Worm (Caenorhabditis elegans): ENCODE results near the gene Y64G10A.1.

Gene Y64G10A.1

ce11 chrIV:14244357-14244756 lies 5.5 kb upstream of the Y64G10A.1 start, which contains the start of gene Y64G10A.2:
TSS of gene Y64G10A.2 (minus strand) at chrIV:14244457.
- TF ChIP-seq daf-8 (GFP tag; IDR thresholded peaks at IDR 0.05) (no peak), pqm-1 (tag; optimal IDR thresholded peaks at IDR 0.05) (no peak), snpc-1.2 (GFP tag; IDR thresholded peaks at IDR 0.05) (peak; percentile 35; the same call in 1 of the 2 replicates), T26A8.4 (GFP tag; IDR thresholded peaks at IDR 0.05) (no peak), ceh-28 (tag; optimal IDR thresholded peaks at IDR 0.05) (no peak), zip-11 (GFP tag; IDR thresholded peaks at IDR 0.05) (no peak), mdl-1 (tag; optimal IDR thresholded peaks at IDR 0.05) (no peak)

DNA sequence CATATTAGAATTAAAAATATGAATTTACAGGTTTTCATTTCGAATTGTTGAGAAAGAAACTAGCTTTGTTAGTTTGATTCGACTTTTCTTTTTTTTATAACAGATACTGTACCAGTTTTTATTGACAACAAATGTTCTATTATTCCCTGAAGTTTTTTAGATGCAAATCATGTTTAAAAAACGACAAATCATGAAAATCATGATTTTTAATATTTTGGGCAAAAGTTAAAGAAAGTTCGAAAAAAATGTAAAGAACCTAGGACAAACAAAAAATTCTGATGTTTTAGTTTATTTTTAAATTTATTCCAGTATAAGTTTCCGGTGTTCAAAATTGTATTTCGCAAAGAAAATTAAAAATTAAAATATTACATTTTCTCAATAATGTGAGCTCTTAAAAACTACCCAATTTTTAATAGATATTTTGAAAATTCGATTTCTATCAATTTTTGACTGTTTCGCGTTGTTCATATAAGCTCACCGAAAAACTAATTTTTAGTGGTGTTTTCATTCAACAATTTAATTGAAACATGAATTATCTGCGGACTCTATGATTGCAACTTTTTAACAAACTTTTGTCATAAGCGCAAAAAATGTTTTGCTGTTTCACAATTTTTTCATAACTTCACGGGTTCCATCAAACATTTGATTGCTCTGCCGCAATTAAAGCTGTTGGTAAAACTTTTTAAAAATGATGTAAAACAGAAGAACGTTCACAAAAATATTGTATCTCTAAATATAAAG lies 2.7 kb upstream of the Y64G10A.1 start, which contains the start of gene Y64G10A.10:
Gene Y64G10A.10, minus strand, starts transcription at position 51 of the 741 bp plus-strand sequence.
- TF ChIP-seq snpc-1.2 (GFP tag; IDR thresholded peaks at IDR 0.05) (peak; percentile 73), skn-1 (tag; optimal IDR thresholded peaks at IDR 0.05) (no peak), hlh-30 (tag; optimal IDR thresholded peaks at IDR 0.05; ENCODE audit: insufficient read depth) (no peak)

- TF ChIP-seq snpc-1.2 (GFP tag; IDR thresholded peaks at IDR 0.05), result peak; percentile 86
Measured at ce11 chrIV:14240173-14240572, 1.3 kb upstream of the Y64G10A.1 start.

- TF ChIP-seq unc-39 (tag; optimal IDR thresholded peaks at IDR 0.05), result no peak
- no peak for TF ChIP-seq arid-1 (GFP tag; conservative IDR thresholded peaks at IDR 0.05)
- TF ChIP-seq egl-27 (tag; optimal IDR thresholded peaks at IDR 0.05), result no peak
- TF ChIP-seq nhr-102 (tag; optimal IDR thresholded peaks at IDR 0.05), result no peak
- TF ChIP-seq Y75B8A.6 (GFP tag; IDR thresholded peaks at IDR 0.05), result no peak
- no peak for TF ChIP-seq ceh-44 (GFP tag; IDR thresholded peaks at IDR 0.05)
- TF ChIP-seq Y105C5A.15 (GFP tag; IDR thresholded peaks at IDR 0.05), result no peak
- no peak for TF ChIP-seq ama-1 (optimal IDR thresholded peaks at IDR 0.05)
- no peak for TF ChIP-seq daf-19 (GFP tag; conservative IDR thresholded peaks at IDR 0.05)
- TF ChIP-seq hlh-11 (tag; optimal IDR thresholded peaks at IDR 0.05), result no peak
Measured at ce11 chrIV:14230799-14231198, 8.1 kb downstream of the Y64G10A.1 start, which contains the start of gene F02H6.6. TSS of gene F02H6.6 (minus strand) at chrIV:14230899.

ce11 chrIV:14228069-14228468 lies 10.8 kb downstream of the Y64G10A.1 start, which contains the start of gene F02H6.7:
TSS of gene F02H6.7 (minus strand) at chrIV:14228169.
- TF ChIP-seq tra-1 (GFP tag; IDR thresholded peaks at IDR 0.05), result no peak
- no peak for TF ChIP-seq hmg-1.1 (GFP tag; IDR thresholded peaks at IDR 0.05)
- no peak for TF ChIP-seq hlh-30 (tag; optimal IDR thresholded peaks at IDR 0.05; ENCODE audit: insufficient read depth)
- TF ChIP-seq saeg-2 (GFP tag; IDR thresholded peaks at IDR 0.05), result no peak
- no peak for TF ChIP-seq fkh-10 (GFP tag; optimal IDR thresholded peaks at IDR 0.05)

- no peak for TF ChIP-seq hlh-30 (tag; optimal IDR thresholded peaks at IDR 0.05; ENCODE audit: insufficient read depth)
- no peak for TF ChIP-seq nhr-77 (tag; optimal IDR thresholded peaks at IDR 0.05)
- no peak for TF ChIP-seq egl-43 (GFP tag; IDR thresholded peaks at IDR 0.05)
- peak in 1 of 2 experiments; percentile 93 for TF ChIP-seq unc-62 (GFP tag; optimal IDR thresholded peaks at IDR 0.05 in 1 of 2)
- no peak for TF ChIP-seq unc-62 (tag; optimal IDR thresholded peaks at IDR 0.05)
- no peak for TF ChIP-seq fkh-10 (GFP tag; optimal IDR thresholded peaks at IDR 0.05)
- 0 out of 2 replicates have a peak, but pooled peaks have one; percentile 42 for TF ChIP-seq snpc-1.2 (GFP tag; IDR thresholded peaks at IDR 0.05)
- TF ChIP-seq lin-39 (tag; optimal IDR thresholded peaks at IDR 0.05), result no peak
Measured at ce11 chrIV:14227138-14227537, 11.7 kb downstream of the Y64G10A.1 start.

DNA sequence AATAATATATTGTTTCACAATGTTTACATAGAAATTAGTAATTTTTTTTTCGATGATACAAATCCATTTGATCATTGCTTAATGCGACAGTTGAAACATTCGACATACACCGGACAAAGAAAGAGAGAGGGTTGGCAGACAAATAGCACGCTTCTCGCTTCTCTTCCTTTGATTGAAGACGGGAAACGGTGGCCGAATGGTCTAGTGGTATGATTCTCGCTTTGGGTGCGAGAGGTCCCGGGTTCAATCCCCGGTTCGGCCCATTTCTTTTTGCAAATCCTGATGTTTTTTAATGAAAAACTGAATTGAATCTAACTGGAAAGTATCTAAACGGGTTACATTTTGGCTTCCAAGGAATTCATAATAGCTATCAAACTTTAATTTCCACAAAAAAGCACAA lies 14.0 kb downstream of the Y64G10A.1 start:
- no peak for TF ChIP-seq spr-3 (GFP tag; optimal IDR thresholded peaks at IDR 0.05)
- no peak for TF ChIP-seq zag-1 (tag; optimal IDR thresholded peaks at IDR 0.05)
- TF ChIP-seq spr-1 (tag; optimal IDR thresholded peaks at IDR 0.05), result peak; percentile 67
- peak; percentile 38 for TF ChIP-seq nhr-48 (tag; optimal IDR thresholded peaks at IDR 0.05)
- TF ChIP-seq mxl-2 (GFP tag; conservative IDR thresholded peaks at IDR 0.05), result peak; percentile 70
- TF ChIP-seq madf-5 (GFP tag; IDR thresholded peaks at IDR 0.05), result peak in 1 of 2 experiments; percentile 83; a peak in 2 of 4 replicates
- peak; percentile 82; the same call in 1 of the 2 replicates for TF ChIP-seq mdt-29 (GFP tag; IDR thresholded peaks at IDR 0.05)
- no peak for TF ChIP-seq tag-97 (GFP tag; IDR thresholded peaks at IDR 0.05)
- no peak for TF ChIP-seq ceh-32 (tag; optimal IDR thresholded peaks at IDR 0.05; ENCODE audit: poor library complexity)
- no peak for TF ChIP-seq fos-1 (tag; optimal IDR thresholded peaks at IDR 0.05)
- TF ChIP-seq pha-4 (GFP tag; IDR thresholded peaks at IDR 0.05), result peak; percentile 80; the same call in 1 of the 2 replicates
- no peak for TF ChIP-seq pha-4 (tag; optimal IDR thresholded peaks at IDR 0.05)
